Worm (Caenorhabditis elegans) whole organism, dauer: ENCODE data around the gene cyld-1.

ENCODE experiments used
- unc-62 ChIP-seq: sonication (generic microtip); optimal IDR thresholded peaks from 2 replicates; lab custom pipeline; 2017; ENCODE audit warnings: missing biosample characterization, missing genetic modification reagents, missing genetic modification characterization

The cyld-1 gene

ce11 chrIII:9922874-9923273, 12.4 kb upstream of the cyld-1 start, which contains the start of gene cbp-2:
TSS of gene cbp-2 (plus strand) at chrIII:9923174.
- no peak for TF ChIP-seq unc-62 (GFP tag; lab: Kevin White, UChicago)

ce11 chrIII:9922310-9922709, 11.9 kb upstream of the cyld-1 start:
- TF ChIP-seq unc-62 (GFP tag; lab: Kevin White, UChicago), result no peak

- no peak for TF ChIP-seq unc-62 (GFP tag; lab: Kevin White, UChicago)
These were observed 10.3 kb upstream of the cyld-1 start, which contains the start of gene F40F12.3 for ce11 chrIII:9920764-9921163. TSS of gene F40F12.3 (minus strand) at chrIII:9920864.

ce11 chrIII:9913722-9914121, 3.3 kb upstream of the cyld-1 start, which contains the start of gene cbp-3:
TSS of gene cbp-3 (plus strand) at chrIII:9913993.
- TF ChIP-seq unc-62 (GFP tag; lab: Kevin White, UChicago), result no peak

ce11 chrIII:9912998-9913397, 2.5 kb upstream of the cyld-1 start:
- no peak for TF ChIP-seq unc-62 (GFP tag; lab: Kevin White, UChicago)

ce11 chrIII:9912501-9912900, 2.0 kb upstream of the cyld-1 start:
- no peak for TF ChIP-seq unc-62 (GFP tag; lab: Kevin White, UChicago)

ce11 chrIII:9908769-9909168, 1.7 kb downstream of the cyld-1 start:
- no peak for TF ChIP-seq unc-62 (GFP tag; lab: Kevin White, UChicago)

ce11 chrIII:9907574-9907973, 2.9 kb downstream of the cyld-1 start:
- no peak for TF ChIP-seq unc-62 (GFP tag; lab: Kevin White, UChicago)

- TF ChIP-seq unc-62 (GFP tag; lab: Kevin White, UChicago), result no peak
These were observed 5.2 kb downstream of the cyld-1 start for ce11 chrIII:9905307-9905706.

- no peak for TF ChIP-seq unc-62 (GFP tag; lab: Kevin White, UChicago)
These were observed 6.7 kb downstream of the cyld-1 start for ce11 chrIII:9903694-9904292.

- no peak for TF ChIP-seq unc-62 (GFP tag; lab: Kevin White, UChicago)
These were observed 10.7 kb downstream of the cyld-1 start for ce11 chrIII:9899720-9900119.

- TF ChIP-seq unc-62 (GFP tag; lab: Kevin White, UChicago), result no peak
These were observed 17.6 kb downstream of the cyld-1 start, which contains the start of gene mam-7 for ce11 chrIII:9892855-9893254. TSS of gene mam-7 (plus strand) at chrIII:9893155.

- no peak for TF ChIP-seq unc-62 (GFP tag; lab: Kevin White, UChicago)
These were observed 19.1 kb downstream of the cyld-1 start, which contains the start of gene alg-4 for ce11 chrIII:9891324-9891723. TSS of gene alg-4 (minus strand) at chrIII:9891424.

- no peak for TF ChIP-seq unc-62 (GFP tag; lab: Kevin White, UChicago)
These were observed 24.1 kb downstream of the cyld-1 start for ce11 chrIII:9886323-9886722.

- TF ChIP-seq unc-62 (GFP tag; lab: Kevin White, UChicago), result no peak
These were observed 24.8 kb downstream of the cyld-1 start for ce11 chrIII:9885609-9886008.

ce11 chrIII:9878828-9879227, 31.6 kb downstream of the cyld-1 start, which contains the start of gene ZK757.2:
TSS of gene ZK757.2 (minus strand) at chrIII:9878928.
- no peak for TF ChIP-seq unc-62 (GFP tag; lab: Kevin White, UChicago)

ce11 chrIII:9876951-9877350, 33.5 kb downstream of the cyld-1 start, which contains the start of gene ZK757.10:
TSS of gene ZK757.10 (plus strand) at chrIII:9877251.
- TF ChIP-seq unc-62 (GFP tag; lab: Kevin White, UChicago), result no peak
